ENCODE assay signal across 5 fruit fly cellular contexts in genomic region chr2L:13366109-13366747, dm6.
TF ChIP-seq lines count a peak whose summit lies in the region.

TSS of gene Nnp-1 (minus strand) at chr2L:13366189.
TSS of gene Grx3 (plus strand) at chr2L:13366447.

- no peak for TF ChIP-seq CTCF in whole organism, embryonic (GFP tag; optimal IDR thresholded peaks at IDR 0.05; lab: Kevin White, UChicago)

TF ChIP-seq in whole organism, adult, 20 proteins besides CTCF, POLR2A, EP300 and RAD21 (continues in another document):
- TF ChIP-seq Mnt (GFP tag; optimal IDR thresholded peaks at IDR 0.05; lab: Kevin White, UChicago) (peak; percentile 98), CG11617 (GFP tag; optimal IDR thresholded peaks at IDR 0.05; lab: Kevin White, UChicago) (peak; percentile 68), CG7101 (tag; optimal IDR thresholded peaks at IDR 0.05; lab: Kevin White, UChicago) (peak; percentile 78), CG14711 (tag; optimal IDR thresholded peaks at IDR 0.05; lab: Kevin White, UChicago) (peak; percentile 87), CG33017 (tag; optimal IDR thresholded peaks at IDR 0.05; lab: Kevin White, UChicago) (peak; percentile 68), bab1 (GFP tag; optimal IDR thresholded peaks at IDR 0.05; lab: Kevin White, UChicago) (peak; percentile 80), cnc (optimal IDR thresholded peaks at IDR 0.05; lab: Kevin White, UChicago) (no peak), Crg-1 (GFP tag; optimal IDR thresholded peaks at IDR 0.05; lab: Kevin White, UChicago) (peak; percentile 40), tj (GFP tag; optimal IDR thresholded peaks at IDR 0.05; lab: Kevin White, UChicago) (peak; percentile 98), cic (GFP tag; optimal IDR thresholded peaks at IDR 0.05; lab: Kevin White, UChicago) (peak; percentile 43), CG1620 (GFP tag; optimal IDR thresholded peaks at IDR 0.05; lab: Kevin White, UChicago) (peak; percentile 48), toe (GFP tag; optimal IDR thresholded peaks at IDR 0.05; lab: Kevin White, UChicago) (peak; percentile 54), Clk (GFP tag; optimal IDR thresholded peaks at IDR 0.05; lab: Kevin White, UChicago) (no peak), CG5204 (GFP tag; optimal IDR thresholded peaks at IDR 0.05; lab: Kevin White, UChicago) (peak; percentile 16), Hr96 (GFP tag; optimal IDR thresholded peaks at IDR 0.05; lab: Kevin White, UChicago) (no peak), pad (GFP tag; optimal IDR thresholded peaks at IDR 0.05; lab: Kevin White, UChicago) (peak; percentile 54), CG7045 (GFP tag; optimal IDR thresholded peaks at IDR 0.05; lab: Kevin White, UChicago) (peak; percentile 72), ovo (GFP tag; optimal IDR thresholded peaks at IDR 0.05; lab: Kevin White, UChicago) (peak; percentile 45)

TF ChIP-seq in whole organism, embryonic, 481 proteins besides CTCF, POLR2A, EP300 and RAD21 (continues in another document):
- no peak for TF ChIP-seq Tbp (GFP tag; optimal IDR thresholded peaks at IDR 0.05; lab: Kevin White, UChicago)
- no peak for TF ChIP-seq CG6765 (GFP tag; optimal IDR thresholded peaks at IDR 0.05; lab: Kevin White, UChicago)
- TF ChIP-seq CG12659 (GFP tag; optimal IDR thresholded peaks at IDR 0.05; lab: Kevin White, UChicago), result peak; percentile 79
- TF ChIP-seq CG10959 (GFP tag; IDR thresholded peaks at IDR 0.05; lab: Robert Waterston, UW), result no peak
- TF ChIP-seq bab2 (GFP tag; optimal IDR thresholded peaks at IDR 0.05; lab: Kevin White, UChicago), result no peak
- peak; percentile 24 for TF ChIP-seq ewg (GFP tag; optimal IDR thresholded peaks at IDR 0.05; lab: Kevin White, UChicago)
- TF ChIP-seq Lim3 (GFP tag; IDR thresholded peaks at IDR 0.05; lab: Robert Waterston, UW), result no peak
- TF ChIP-seq CG12104 (GFP tag; optimal IDR thresholded peaks at IDR 0.05; lab: Kevin White, UChicago), result peak; percentile 60
- 0 out of 2 replicates have a peak, but pooled peaks have one; percentile 16 for TF ChIP-seq H2.0 (GFP tag; IDR thresholded peaks at IDR 0.05; lab: Robert Waterston, UW)
- TF ChIP-seq CG7987 (GFP tag; optimal IDR thresholded peaks at IDR 0.05; lab: Kevin White, UChicago), result no peak
- TF ChIP-seq pros (GFP tag; optimal IDR thresholded peaks at IDR 0.05; lab: Kevin White, UChicago), result no peak
- TF ChIP-seq CG5953 (GFP tag; IDR thresholded peaks at IDR 0.05; lab: Robert Waterston, UW), result no peak
- TF ChIP-seq CG12391 (tag; optimal IDR thresholded peaks at IDR 0.05; lab: Kevin White, UChicago), result no peak
- no peak for TF ChIP-seq B-H1 (GFP tag; IDR thresholded peaks at IDR 0.05; lab: Robert Waterston, UW)
- no peak for TF ChIP-seq HLH3B (GFP tag; IDR thresholded peaks at IDR 0.05; lab: Robert Waterston, UW)
- no peak for TF ChIP-seq lab (GFP tag; optimal IDR thresholded peaks at IDR 0.05; lab: Kevin White, UChicago)
- TF ChIP-seq maf-S (GFP tag; optimal IDR thresholded peaks at IDR 0.05; lab: Kevin White, UChicago), result no peak
- TF ChIP-seq HHEX (GFP tag; optimal IDR thresholded peaks at IDR 0.05; lab: Kevin White, UChicago), result no peak
- no peak for TF ChIP-seq dan (GFP tag; IDR thresholded peaks at IDR 0.05; lab: Robert Waterston, UW)
- TF ChIP-seq otp (GFP tag; IDR thresholded peaks at IDR 0.05; lab: Robert Waterston, UW), result no peak

TF ChIP-seq in whole organism, prepupa, 60 proteins besides CTCF, POLR2A, EP300 and RAD21 (continues in another document):
- peak; percentile 57 for TF ChIP-seq CG10631 (GFP tag; optimal IDR thresholded peaks at IDR 0.05; lab: Kevin White, UChicago)
- peak; percentile 39 for TF ChIP-seq Smox (GFP tag; optimal IDR thresholded peaks at IDR 0.05; lab: Kevin White, UChicago)
- no peak for TF ChIP-seq dsx (GFP tag; optimal IDR thresholded peaks at IDR 0.05; lab: Kevin White, UChicago; ENCODE audit: poor library complexity, severe bottlenecking)
- no peak for TF ChIP-seq Hr38 (GFP tag; optimal IDR thresholded peaks at IDR 0.05; lab: Kevin White, UChicago)
- TF ChIP-seq pdm3 (GFP tag; optimal IDR thresholded peaks at IDR 0.05; lab: Kevin White, UChicago), result no peak
- no peak for TF ChIP-seq dac (GFP tag; optimal IDR thresholded peaks at IDR 0.05; lab: Kevin White, UChicago)
- peak; percentile 48 for TF ChIP-seq lz (GFP tag; optimal IDR thresholded peaks at IDR 0.05; lab: Kevin White, UChicago)
- TF ChIP-seq CG11762 (GFP tag; optimal IDR thresholded peaks at IDR 0.05; lab: Kevin White, UChicago; ENCODE audit: insufficient read depth), result no peak
- TF ChIP-seq topi (GFP tag; optimal IDR thresholded peaks at IDR 0.05; lab: Kevin White, UChicago), result no peak
- peak; percentile 22 for TF ChIP-seq CG8319 (GFP tag; optimal IDR thresholded peaks at IDR 0.05; lab: Kevin White, UChicago)
- peak; percentile 59 for TF ChIP-seq acj6 (GFP tag; optimal IDR thresholded peaks at IDR 0.05; lab: Kevin White, UChicago)
- peak; percentile 32; the same call in 1 of the 3 replicates for TF ChIP-seq eg (GFP tag; IDR thresholded peaks at IDR 0.05; lab: Robert Waterston, UW)
- peak; percentile 35 for TF ChIP-seq cyc (GFP tag; optimal IDR thresholded peaks at IDR 0.05; lab: Kevin White, UChicago)
- no peak for TF ChIP-seq CG32006 (GFP tag; optimal IDR thresholded peaks at IDR 0.05; lab: Kevin White, UChicago)
- peak; percentile 45 for TF ChIP-seq Hr39 (GFP tag; optimal IDR thresholded peaks at IDR 0.05; lab: Kevin White, UChicago)
- TF ChIP-seq svp (GFP tag; lab: Kevin White, UChicago), result no peak
- TF ChIP-seq CG34406 (GFP tag; optimal IDR thresholded peaks at IDR 0.05; lab: Kevin White, UChicago), result peak; percentile 43
- TF ChIP-seq CG31627 (GFP tag; optimal IDR thresholded peaks at IDR 0.05; lab: Kevin White, UChicago), result peak; percentile 27
- TF ChIP-seq fd59A (GFP tag; optimal IDR thresholded peaks at IDR 0.05; lab: Kevin White, UChicago), result no peak

TF ChIP-seq in whole organism, pupa, 21 proteins besides CTCF, POLR2A, EP300 and RAD21:
- TF ChIP-seq CG9948 (tag; optimal IDR thresholded peaks at IDR 0.05; lab: Kevin White, UChicago) (peak; percentile 39), CG15710 (tag; optimal IDR thresholded peaks at IDR 0.05; lab: Kevin White, UChicago) (no peak), CG17806 (tag; optimal IDR thresholded peaks at IDR 0.05; lab: Kevin White, UChicago) (no peak), CG32121 (GFP tag; IDR thresholded peaks at IDR 0.05; lab: Robert Waterston, UW) (0 out of 2 replicates have a peak, but pooled peaks have one; percentile 35), rn (GFP tag; IDR thresholded peaks at IDR 0.05; lab: Robert Waterston, UW) (0 out of 2 replicates have a peak, but pooled peaks have one; percentile 13), CG10348 (GFP tag; IDR thresholded peaks at IDR 0.05; lab: Robert Waterston, UW) (no peak), gl (tag; optimal IDR thresholded peaks at IDR 0.05; lab: Kevin White, UChicago) (no peak), D1 (tag; optimal IDR thresholded peaks at IDR 0.05; lab: Kevin White, UChicago) (peak; percentile 30), fd96Ca (GFP tag; IDR thresholded peaks at IDR 0.05; lab: Robert Waterston, UW) (no peak), EcR (GFP tag; optimal IDR thresholded peaks at IDR 0.05; lab: Kevin White, UChicago) (no peak), CG14655 (GFP tag; optimal IDR thresholded peaks at IDR 0.05; lab: Kevin White, UChicago) (no peak), CG8301 (tag; optimal IDR thresholded peaks at IDR 0.05; lab: Kevin White, UChicago) (no peak), CG13204 (GFP tag; optimal IDR thresholded peaks at IDR 0.05; lab: Kevin White, UChicago) (no peak), Snoo (tag; optimal IDR thresholded peaks at IDR 0.05; lab: Kevin White, UChicago) (peak; percentile 3), Pif1B (GFP tag; optimal IDR thresholded peaks at IDR 0.05; lab: Kevin White, UChicago) (no peak), CG34367 (tag; optimal IDR thresholded peaks at IDR 0.05; lab: Kevin White, UChicago) (no peak), CG12605 (GFP tag; IDR thresholded peaks at IDR 0.05; lab: Robert Waterston, UW) (no peak), Pif1A (GFP tag; optimal IDR thresholded peaks at IDR 0.05; lab: Kevin White, UChicago) (no peak), CG4496 (GFP tag; IDR thresholded peaks at IDR 0.05; lab: Robert Waterston, UW) (no peak), CG8159 (tag; optimal IDR thresholded peaks at IDR 0.05; lab: Kevin White, UChicago) (peak; percentile 44), Ets98B (GFP tag; IDR thresholded peaks at IDR 0.05; lab: Robert Waterston, UW) (no peak)

TF ChIP-seq in whole organism, wandering third instar larva, 38 proteins besides CTCF, POLR2A, EP300 and RAD21:
- peak in 1 of 2 experiments; percentile 62 for TF ChIP-seq foxo (GFP tag; optimal IDR thresholded peaks at IDR 0.05; lab: Kevin White, UChicago)
- TF ChIP-seq Myc (optimal IDR thresholded peaks at IDR 0.05; lab: Kevin White, UChicago), result peak; percentile 90
- peak; percentile 35 for TF ChIP-seq brk (GFP tag; optimal IDR thresholded peaks at IDR 0.05; lab: Kevin White, UChicago)
- peak; percentile 1 for TF ChIP-seq h (GFP tag; optimal IDR thresholded peaks at IDR 0.05; lab: Kevin White, UChicago)
- no peak for TF ChIP-seq Vsx2 (GFP tag; optimal IDR thresholded peaks at IDR 0.05; lab: Kevin White, UChicago; ENCODE audit: partially characterized antibody)
- peak; percentile 82 for TF ChIP-seq HLH106 (tag; optimal IDR thresholded peaks at IDR 0.05; lab: Kevin White, UChicago)
- peak; percentile 46 for TF ChIP-seq woc (GFP tag; optimal IDR thresholded peaks at IDR 0.05; lab: Kevin White, UChicago)
- TF ChIP-seq rgr (GFP tag; optimal IDR thresholded peaks at IDR 0.05; lab: Kevin White, UChicago), result no peak
- no peak for TF ChIP-seq br (GFP tag; optimal IDR thresholded peaks at IDR 0.05; lab: Kevin White, UChicago)
- TF ChIP-seq CG9705 (GFP tag; optimal IDR thresholded peaks at IDR 0.05; lab: Kevin White, UChicago), result peak; percentile 54
- TF ChIP-seq Abd-B (GFP tag; optimal IDR thresholded peaks at IDR 0.05; lab: Kevin White, UChicago), result no peak
- peak; percentile 24 for TF ChIP-seq sv (GFP tag; optimal IDR thresholded peaks at IDR 0.05; lab: Kevin White, UChicago)
- TF ChIP-seq OdsH (GFP tag; optimal IDR thresholded peaks at IDR 0.05; lab: Kevin White, UChicago), result peak; percentile 20
- TF ChIP-seq psq (GFP tag; optimal IDR thresholded peaks at IDR 0.05; lab: Kevin White, UChicago), result peak; percentile 48
- TF ChIP-seq Dif (GFP tag; optimal IDR thresholded peaks at IDR 0.05; lab: Kevin White, UChicago; ENCODE audit: partially characterized antibody), result no peak
- peak; percentile 53 for TF ChIP-seq dmrt93B (GFP tag; optimal IDR thresholded peaks at IDR 0.05; lab: Kevin White, UChicago)
- TF ChIP-seq Rel (GFP tag; optimal IDR thresholded peaks at IDR 0.05; lab: Kevin White, UChicago), result no peak
- no peak for TF ChIP-seq Rel (tag; optimal IDR thresholded peaks at IDR 0.05; lab: Kevin White, UChicago)
- TF ChIP-seq ey (GFP tag; optimal IDR thresholded peaks at IDR 0.05; lab: Kevin White, UChicago), result peak; percentile 22
